Worm (Caenorhabditis elegans) whole organism, young adult: Measurements from ENCODE around the gene mog-4.

Source experiments
- ama-1 ChIP-seq, 3 experiments: fragments of 150-350 bp in 1 of 3; sonication (generic microtip) in 2 of 3; optimal IDR thresholded peaks; 2 replicates each; lab custom pipeline; 2014 to 2018; ENCODE audit warnings: missing biosample characterization in 2 of 3, missing genetic modification characterization in 2 of 3, missing genetic modification reagents in 2 of 3
- dpl-1 ChIP-seq: fragments of 150-350 bp; optimal IDR thresholded peaks from 2 replicates; lab custom pipeline; 2014; ENCODE audit warnings: missing biosample characterization, missing genetic modification reagents, missing genetic modification characterization
- egl-18 ChIP-seq: fragments of 200-800 bp; sonication (Bioruptor generic); IDR thresholded peaks from 2 replicates; pipeline ENCODE4 v1.3.6; 2022; ENCODE audit warnings: missing genetic modification reagents, missing genetic modification characterization, missing compliant biosample characterization
- him-1 ChIP-seq: sonication (generic microtip); optimal IDR thresholded peaks from 2 replicates; lab custom pipeline; 2016; ENCODE audit warnings: missing genotype, missing genetic modification reagents, missing genetic modification characterization, missing compliant biosample characterization
- hsf-1 ChIP-seq: fragments of 200-800 bp; sonication (Bioruptor generic); IDR thresholded peaks from 2 replicates; pipeline ENCODE4 v1.3.6; 2022; ENCODE audit warnings: missing genetic modification reagents, missing genetic modification characterization, missing compliant biosample characterization
- lin-54 ChIP-seq: fragments of 200-800 bp; sonication (Bioruptor generic); optimal IDR thresholded peaks from 2 replicates; lab custom pipeline; 2018; ENCODE audit warnings: mild to moderate bottlenecking, missing genetic modification characterization, missing compliant biosample characterization
- madf-8 ChIP-seq: fragments of 200-800 bp; sonication (Bioruptor generic); conservative IDR thresholded peaks from 2 replicates; pipeline ENCODE4 v1.3.6; 2022; ENCODE audit warnings: missing genetic modification reagents, missing genetic modification characterization, missing compliant biosample characterization
- mes-4 ChIP-seq: sonication (generic microtip); optimal IDR thresholded peaks from 2 replicates; lab custom pipeline; 2016; ENCODE audit warnings: missing genotype, missing genetic modification characterization, missing compliant biosample characterization
- nfya-1 ChIP-seq: sonication (generic microtip); optimal IDR thresholded peaks from 2 replicates; lab custom pipeline; 2017; ENCODE audit warnings: antibody characterized with exemption, missing compliant biosample characterization, missing genetic modification characterization, borderline replicate concordance; ENCODE audit not compliant: insufficient read depth
- rcor-1 ChIP-seq: fragments of 200-800 bp; sonication (Bioruptor generic); IDR thresholded peaks from 2 replicates; pipeline ENCODE4 v1.3.6; 2022; ENCODE audit warnings: missing genetic modification reagents, missing genetic modification characterization, missing compliant biosample characterization
- unc-130 ChIP-seq: sonication (generic microtip); optimal IDR thresholded peaks from 2 replicates; lab custom pipeline; 2016; ENCODE audit warnings: missing genetic modification reagents, missing genetic modification characterization, missing compliant biosample characterization

ce11 chrII:14588162-14588561 lies 26.8 kb upstream of the mog-4 start, which contains the start of gene nspb-10:
- TF ChIP-seq rcor-1 (no peak), egl-18 (GFP tag; lab: Robert Waterston, UW) (no peak), ama-1 (optimal IDR thresholded peaks at IDR 0.05; lab: Kevin White, UChicago) (no peak), ama-1 (GFP tag; optimal IDR thresholded peaks at IDR 0.05; lab: Kevin White, UChicago) (no peak), unc-130 (GFP tag; lab: Kevin White, UChicago) (no peak), mes-4 (tag; lab: Kevin White, UChicago) (no peak), madf-8 (GFP tag; lab: Robert Waterston, UW) (no peak), nfya-1 (tag; lab: Kevin White, UChicago) (no peak), hsf-1 (no peak), lin-54 (no peak), him-1 (tag; lab: Kevin White, UChicago) (no peak), dpl-1 (GFP tag; lab: Kevin White, UChicago) (no peak)
